Worm (Caenorhabditis elegans) whole organism, young adult: Measurements from ENCODE around the gene nhr-232.

Experiments used
- B0019.2 ChIP-seq: fragments of 200-800 bp; sonication (Bioruptor generic); conservative IDR thresholded peaks from 2 replicates; pipeline ENCODE4 v1.3.6; 2022; ENCODE audit warnings: missing genetic modification reagents, missing genetic modification characterization, missing compliant biosample characterization
- B0035.1 ChIP-seq: sonication (generic microtip); optimal IDR thresholded peaks from 2 replicates; lab custom pipeline; 2016; ENCODE audit warnings: missing genetic modification characterization, mild to moderate bottlenecking, missing compliant biosample characterization, missing genotype, missing genetic modification reagents
- C17E4.6 ChIP-seq: fragments of 200-800 bp; sonication (Bioruptor generic); IDR thresholded peaks from 2 replicates; pipeline ENCODE4 v1.3.6; 2022; ENCODE audit warnings: missing genetic modification reagents, missing genetic modification characterization, missing compliant biosample characterization
- F22D6.2 ChIP-seq: sonication (generic microtip); optimal IDR thresholded peaks from 2 replicates; lab custom pipeline; 2016; ENCODE audit warnings: mild to moderate bottlenecking, missing genetic modification characterization, missing compliant biosample characterization
- F37B4.10 ChIP-seq: fragments of 200-800 bp; sonication (Bioruptor generic); IDR thresholded peaks from 2 replicates; pipeline ENCODE4 v1.3.6; 2022; ENCODE audit warnings: missing genetic modification characterization, missing compliant biosample characterization
- F39B2.1 ChIP-seq: fragments of 200-800 bp; sonication (Bioruptor generic); IDR thresholded peaks from 2 replicates; pipeline ENCODE4 v1.3.6; 2022; ENCODE audit warnings: missing genetic modification reagents, missing genetic modification characterization, missing compliant biosample characterization
- F49E8.2 ChIP-seq: sonication (generic microtip); optimal IDR thresholded peaks from 3 replicates; lab custom pipeline; 2017; ENCODE audit warnings: missing genetic modification characterization, mild to moderate bottlenecking, missing compliant biosample characterization, antibody characterized with exemption, moderate library complexity; ENCODE audit not compliant: insufficient read depth
- F55B11.4 ChIP-seq: sonication (generic microtip); optimal IDR thresholded peaks from 2 replicates; lab custom pipeline; 2016; ENCODE audit warnings: missing compliant biosample characterization, missing genetic modification characterization, borderline replicate concordance; ENCODE audit not compliant: insufficient read depth
- F57A8.1 ChIP-seq: fragments of 200-800 bp; sonication (Bioruptor generic); optimal IDR thresholded peaks from 2 replicates; lab custom pipeline; 2018; ENCODE audit warnings: mild to moderate bottlenecking, missing genetic modification characterization, moderate library complexity, missing compliant biosample characterization
- K11D2.4 ChIP-seq: fragments of 200-800 bp; sonication (Bioruptor generic); IDR thresholded peaks from 2 replicates; pipeline ENCODE4 v1.3.6; 2022; ENCODE audit warnings: missing genetic modification reagents, missing genetic modification characterization, missing compliant biosample characterization
- T07F8.4 ChIP-seq: sonication (generic microtip); optimal IDR thresholded peaks from 2 replicates; lab custom pipeline; 2016; ENCODE audit warnings: mild to moderate bottlenecking, missing genetic modification characterization, moderate library complexity, missing compliant biosample characterization
- T26A5.8 ChIP-seq: sonication (generic microtip); optimal IDR thresholded peaks from 2 replicates; lab custom pipeline; 2016; ENCODE audit warnings: missing genetic modification characterization, missing compliant biosample characterization
- Y67H2A.10 ChIP-seq: fragments of 200-800 bp; sonication (Bioruptor generic); conservative IDR thresholded peaks from 2 replicates; pipeline ENCODE4 v1.3.6; 2022; ENCODE audit warnings: missing genetic modification reagents, missing genetic modification characterization, missing compliant biosample characterization
- ZK185.1 ChIP-seq: sonication (generic microtip); optimal IDR thresholded peaks from 2 replicates; lab custom pipeline; 2016; ENCODE audit warnings: mild to moderate bottlenecking, missing genetic modification characterization, missing compliant biosample characterization; ENCODE audit not compliant: poor library complexity, severe bottlenecking
- akir-1 ChIP-seq: fragments of 200-800 bp; sonication (Bioruptor generic); optimal IDR thresholded peaks from 2 replicates; lab custom pipeline; 2018; ENCODE audit warnings: mild to moderate bottlenecking, missing genetic modification characterization, moderate library complexity, missing compliant biosample characterization
- ama-1 ChIP-seq, 3 experiments: fragments of 150-350 bp in 1 of 3; sonication (generic microtip) in 2 of 3; optimal IDR thresholded peaks; 2 replicates each; lab custom pipeline; 2014 to 2018; ENCODE audit warnings: missing biosample characterization in 2 of 3, missing genetic modification characterization in 2 of 3, missing genetic modification reagents in 2 of 3
- atf-7 ChIP-seq: sonication (generic microtip); optimal IDR thresholded peaks from 2 replicates; lab custom pipeline; 2017; ENCODE audit warnings: mild to moderate bottlenecking, missing genetic modification characterization, missing compliant biosample characterization
- attf-6 ChIP-seq: fragments of 200-800 bp; sonication (Bioruptor generic); IDR thresholded peaks from 2 replicates; pipeline ENCODE4 v1.3.6; 2022; ENCODE audit warnings: missing genetic modification reagents, missing genetic modification characterization, missing compliant biosample characterization
- ceh-40 ChIP-seq: fragments of 200-800 bp; sonication (Bioruptor generic); IDR thresholded peaks from 2 replicates; pipeline ENCODE4 v1.3.6; 2022; ENCODE audit warnings: missing genetic modification characterization, missing compliant biosample characterization
- ceh-79 ChIP-seq: sonication (generic microtip); optimal IDR thresholded peaks from 2 replicates; lab custom pipeline; 2017; ENCODE audit warnings: mild to moderate bottlenecking, missing genetic modification characterization, missing compliant biosample characterization
- dpff-1 ChIP-seq: sonication (generic microtip); optimal IDR thresholded peaks from 2 replicates; lab custom pipeline; 2017; ENCODE audit warnings: mild to moderate bottlenecking, missing genetic modification characterization, missing compliant biosample characterization
- efl-1 ChIP-seq: fragments of 150-350 bp; optimal IDR thresholded peaks from 2 replicates; lab custom pipeline; 2014; ENCODE audit warnings: missing biosample characterization, missing genetic modification reagents, missing genetic modification characterization
- egrh-3 ChIP-seq: fragments of 200-800 bp; sonication (Bioruptor generic); IDR thresholded peaks from 2 replicates; pipeline ENCODE4 v1.3.6; 2022; ENCODE audit warnings: missing genetic modification reagents, missing genetic modification characterization, missing compliant biosample characterization
- ekl-4 ChIP-seq: fragments of 200-800 bp; sonication (Bioruptor generic); IDR thresholded peaks from 2 replicates; pipeline ENCODE4 v1.3.6; 2022; ENCODE audit warnings: missing genetic modification reagents, missing genetic modification characterization, missing compliant biosample characterization
- gei-17 ChIP-seq: fragments of 200-800 bp; sonication (Bioruptor generic); optimal IDR thresholded peaks from 2 replicates; lab custom pipeline; 2018; ENCODE audit warnings: mild to moderate bottlenecking, missing genetic modification characterization, missing compliant biosample characterization
- him-1 ChIP-seq: sonication (generic microtip); optimal IDR thresholded peaks from 2 replicates; lab custom pipeline; 2016; ENCODE audit warnings: missing genotype, missing genetic modification reagents, missing genetic modification characterization, missing compliant biosample characterization
- hsf-1 ChIP-seq: fragments of 200-800 bp; sonication (Bioruptor generic); IDR thresholded peaks from 2 replicates; pipeline ENCODE4 v1.3.6; 2022; ENCODE audit warnings: missing genetic modification reagents, missing genetic modification characterization, missing compliant biosample characterization
- let-526 ChIP-seq: fragments of 200-800 bp; sonication (Bioruptor generic); IDR thresholded peaks from 2 replicates; pipeline ENCODE4 v1.3.6; 2022; ENCODE audit warnings: missing genetic modification reagents, missing genetic modification characterization, missing compliant biosample characterization
- lin-35 ChIP-seq, 3 experiments: fragments of 150-350 bp in 2 of 3; sonication (generic microtip) in 1 of 3; optimal IDR thresholded peaks; 2 replicates each; lab custom pipeline; 2014 to 2018; ENCODE audit warnings: missing biosample characterization in 3 of 3, missing genetic modification characterization in 3 of 3, missing genetic modification reagents in 3 of 3
- lin-54 ChIP-seq: fragments of 200-800 bp; sonication (Bioruptor generic); optimal IDR thresholded peaks from 2 replicates; lab custom pipeline; 2018; ENCODE audit warnings: mild to moderate bottlenecking, missing genetic modification characterization, missing compliant biosample characterization
- lsl-1 ChIP-seq: fragments of 200-800 bp; sonication (Bioruptor generic); optimal IDR thresholded peaks from 2 replicates; lab custom pipeline; 2018; ENCODE audit warnings: mild to moderate bottlenecking, missing genetic modification characterization, moderate library complexity, missing compliant biosample characterization
- lsy-27 ChIP-seq: sonication (generic microtip); optimal IDR thresholded peaks from 2 replicates; lab custom pipeline; 2017; ENCODE audit warnings: missing genetic modification characterization, mild to moderate bottlenecking, missing compliant biosample characterization, antibody characterized with exemption, missing genotype, borderline replicate concordance; ENCODE audit not compliant: insufficient read depth
- madf-3 ChIP-seq: fragments of 200-800 bp; sonication (Bioruptor generic); IDR thresholded peaks from 2 replicates; pipeline ENCODE4 v1.3.6; 2022; ENCODE audit warnings: missing genetic modification reagents, missing genetic modification characterization, missing compliant biosample characterization
- mes-4 ChIP-seq: sonication (generic microtip); optimal IDR thresholded peaks from 2 replicates; lab custom pipeline; 2016; ENCODE audit warnings: missing genotype, missing genetic modification characterization, missing compliant biosample characterization
- mxl-1 ChIP-seq: sonication (generic microtip); optimal IDR thresholded peaks from 2 replicates; lab custom pipeline; 2016; ENCODE audit warnings: missing genetic modification characterization, missing compliant biosample characterization
- nhr-120 ChIP-seq: fragments of 200-800 bp; sonication (Bioruptor generic); IDR thresholded peaks from 2 replicates; pipeline ENCODE4 v1.3.6; 2022; ENCODE audit warnings: missing genetic modification characterization, missing compliant biosample characterization
- pbrm-1 ChIP-seq: fragments of 200-800 bp; sonication (Bioruptor generic); IDR thresholded peaks from 2 replicates; pipeline ENCODE4 v1.3.6; 2022; ENCODE audit warnings: missing genetic modification reagents, missing genetic modification characterization, missing compliant biosample characterization
- repo-1 ChIP-seq: sonication (generic microtip); optimal IDR thresholded peaks from 2 replicates; lab custom pipeline; 2017; ENCODE audit warnings: mild to moderate bottlenecking, missing genetic modification characterization, missing compliant biosample characterization
- rpc-1 ChIP-seq, 2 experiments: fragments of 150-350 bp in 1 of 2; sonication (generic microtip) in 1 of 2; optimal IDR thresholded peaks; 2 replicates each; lab custom pipeline; 2014 to 2018; ENCODE audit warnings: missing biosample characterization in 1 of 2, missing genetic modification characterization in 1 of 2, missing genetic modification reagents in 1 of 2, missing genotype in 1 of 2
- snpc-3.4 ChIP-seq: sonication (generic microtip); optimal IDR thresholded peaks from 2 replicates; lab custom pipeline; 2017; ENCODE audit warnings: missing genetic modification characterization, mild to moderate bottlenecking, missing compliant biosample characterization, antibody characterized with exemption, moderate library complexity, missing genotype, missing genetic modification reagents
- unc-130 ChIP-seq: sonication (generic microtip); optimal IDR thresholded peaks from 2 replicates; lab custom pipeline; 2016; ENCODE audit warnings: missing genetic modification reagents, missing genetic modification characterization, missing compliant biosample characterization
- ztf-18 ChIP-seq: sonication (generic microtip); optimal IDR thresholded peaks from 2 replicates; lab custom pipeline; 2016; ENCODE audit warnings: missing genotype, mild to moderate bottlenecking, missing genetic modification characterization, missing compliant biosample characterization

Gene nhr-232

ce11 chrV:10246443-10246885 is 9.5 kb upstream of the nhr-232 start (continued):
- TF ChIP-seq dpff-1 (no peak), atf-7 (tag; lab: Kevin White, UChicago) (no peak), ztf-18 (tag; lab: Kevin White, UChicago) (no peak), pbrm-1 (no peak), F22D6.2 (tag; lab: Kevin White, UChicago) (no peak), ceh-79 (no peak), repo-1 (tag; lab: Kevin White, UChicago) (no peak), ceh-40 (no peak), F55B11.4 (tag; lab: Kevin White, UChicago) (no peak), F39B2.1 (no peak), lin-35 (GFP tag; optimal IDR thresholded peaks at IDR 0.05; lab: Kevin White, UChicago) (peak in 1 of 3 experiments; percentile 54), mes-4 (no peak), B0019.2 (GFP tag; lab: Robert Waterston, UW) (no peak), nhr-120 (GFP tag; lab: Robert Waterston, UW) (no peak), rpc-1 (optimal IDR thresholded peaks at IDR 0.05; lab: Kevin White, UChicago) (no peak), rpc-1 (tag; optimal IDR thresholded peaks at IDR 0.05; lab: Kevin White, UChicago) (no peak), let-526 (GFP tag; lab: Robert Waterston, UW) (no peak), unc-130 (GFP tag; lab: Kevin White, UChicago) (no peak), gei-17 (GFP tag; lab: Kevin White, UChicago) (no peak), hsf-1 (no peak), K11D2.4 (GFP tag; lab: Robert Waterston, UW) (0 out of 2 replicates have a peak, but pooled peaks have one; percentile 52), T07F8.4 (tag; lab: Kevin White, UChicago) (no peak), snpc-3.4 (tag; lab: Kevin White, UChicago) (no peak), ZK185.1 (tag; lab: Kevin White, UChicago) (no peak), F49E8.2 (tag; lab: Kevin White, UChicago) (no peak), C17E4.6 (GFP tag; lab: Robert Waterston, UW) (no peak), efl-1 (GFP tag; lab: Kevin White, UChicago) (peak; percentile 61), lin-54 (GFP tag; lab: Kevin White, UChicago) (peak; percentile 59), F37B4.10 (GFP tag; lab: Robert Waterston, UW) (no peak), akir-1 (no peak), B0035.1 (tag; lab: Kevin White, UChicago) (no peak), mxl-1 (tag; lab: Kevin White, UChicago) (no peak), lsl-1 (peak; percentile 5), ekl-4 (GFP tag; lab: Robert Waterston, UW) (no peak), madf-3 (GFP tag; lab: Robert Waterston, UW) (no peak), ama-1 (optimal IDR thresholded peaks at IDR 0.05; lab: Kevin White, UChicago) (no peak), ama-1 (GFP tag; optimal IDR thresholded peaks at IDR 0.05; lab: Kevin White, UChicago) (no peak), T26A5.8 (no peak), Y67H2A.10 (no peak), him-1 (tag; lab: Kevin White, UChicago) (no peak), egrh-3 (GFP tag; lab: Robert Waterston, UW) (no peak), attf-6 (GFP tag; lab: Robert Waterston, UW) (no peak), F57A8.1 (no peak), lsy-27 (no peak)
